Comparison of ENCODE assay signal across 5 worm cellular contexts in the genomic region with DNA sequence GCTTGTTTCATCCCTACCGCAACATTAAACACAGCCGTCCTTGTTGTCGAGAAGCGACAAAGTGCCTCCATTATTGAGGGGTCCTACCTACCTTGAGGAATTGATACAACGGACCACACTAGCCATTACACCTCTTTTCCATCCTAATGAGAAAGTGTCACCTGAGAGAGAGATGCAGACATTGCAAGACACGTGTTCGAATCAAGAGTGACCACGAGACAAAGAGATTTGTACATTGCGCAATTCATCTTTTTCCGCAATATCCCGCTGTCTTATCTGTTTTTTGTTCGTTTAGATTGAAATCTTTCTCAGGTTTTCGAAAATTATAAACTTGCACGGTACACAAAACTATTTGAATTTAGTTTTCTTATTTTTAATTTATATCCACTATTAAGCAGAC.
TF ChIP-seq lines count a peak whose summit lies in the region.

No protein-coding gene starts in this region.

TF ChIP-seq in whole organism, L1 larva, 84 proteins besides CTCF, POLR2A, EP300 and RAD21 (continued from another document and continues in another):
- peak; percentile 73 for TF ChIP-seq nhr-20 (tag; optimal IDR thresholded peaks at IDR 0.05; lab: Kevin White, UChicago)
- no peak for TF ChIP-seq pqm-1 (tag; optimal IDR thresholded peaks at IDR 0.05; lab: Kevin White, UChicago)
- TF ChIP-seq dsc-1 (tag; optimal IDR thresholded peaks at IDR 0.05; lab: Kevin White, UChicago) = no peak
- TF ChIP-seq vab-15 (tag; optimal IDR thresholded peaks at IDR 0.05; lab: Kevin White, UChicago) = no peak
- TF ChIP-seq Y116A8C.19 (tag; optimal IDR thresholded peaks at IDR 0.05; lab: Kevin White, UChicago; ENCODE audit: borderline replicate concordance) = no peak
- TF ChIP-seq blmp-1 (tag; optimal IDR thresholded peaks at IDR 0.05; lab: Kevin White, UChicago) = peak; percentile 80
- no peak for TF ChIP-seq pag-3 (tag; optimal IDR thresholded peaks at IDR 0.05; lab: Kevin White, UChicago; ENCODE audit: borderline replicate concordance, insufficient read depth)
- TF ChIP-seq unc-86 (tag; optimal IDR thresholded peaks at IDR 0.05; lab: Kevin White, UChicago) = no peak
- TF ChIP-seq aha-1 (tag; optimal IDR thresholded peaks at IDR 0.05; lab: Kevin White, UChicago) = no peak
- no peak for TF ChIP-seq sox-4 (tag; optimal IDR thresholded peaks at IDR 0.05; lab: Kevin White, UChicago)
- no peak for TF ChIP-seq alr-1 (tag; optimal IDR thresholded peaks at IDR 0.05; lab: Kevin White, UChicago; ENCODE audit: borderline replicate concordance)
- TF ChIP-seq lin-39 (tag; optimal IDR thresholded peaks at IDR 0.05; lab: Kevin White, UChicago) = peak; percentile 47
- TF ChIP-seq nhr-77 (tag; optimal IDR thresholded peaks at IDR 0.05; lab: Kevin White, UChicago) = no peak
- TF ChIP-seq egl-13 (tag; optimal IDR thresholded peaks at IDR 0.05; lab: Kevin White, UChicago) = no peak
- TF ChIP-seq ama-1 (optimal IDR thresholded peaks at IDR 0.05; lab: Kevin White, UChicago) = no peak
- no peak for TF ChIP-seq pax-3 (tag; optimal IDR thresholded peaks at IDR 0.05; lab: Kevin White, UChicago)
- peak; percentile 45 for TF ChIP-seq lir-3 (tag; optimal IDR thresholded peaks at IDR 0.05; lab: Kevin White, UChicago; ENCODE audit: poor library complexity)
- no peak for TF ChIP-seq isw-1 (GFP tag; IDR thresholded peaks at IDR 0.05; lab: Robert Waterston, UW)
- no peak for TF ChIP-seq nhr-12 (tag; optimal IDR thresholded peaks at IDR 0.05; lab: Kevin White, UChicago)
- TF ChIP-seq mef-2 (tag; optimal IDR thresholded peaks at IDR 0.05; lab: Kevin White, UChicago) = no peak
- no peak for TF ChIP-seq ztf-11 (tag; optimal IDR thresholded peaks at IDR 0.05; lab: Kevin White, UChicago)
- TF ChIP-seq swsn-7 (tag; optimal IDR thresholded peaks at IDR 0.05; lab: Kevin White, UChicago) = peak; percentile 19
- no peak for TF ChIP-seq grh-1 (GFP tag; IDR thresholded peaks at IDR 0.05; lab: Robert Waterston, UW)
- TF ChIP-seq nhr-84 (tag; optimal IDR thresholded peaks at IDR 0.05; lab: Kevin White, UChicago) = no peak
- TF ChIP-seq ets-5 (GFP tag; IDR thresholded peaks at IDR 0.05; lab: Robert Waterston, UW) = no peak
- no peak for TF ChIP-seq ztf-4 (tag; optimal IDR thresholded peaks at IDR 0.05; lab: Kevin White, UChicago)

TF ChIP-seq in whole organism, L2 larva, 48 proteins besides CTCF, POLR2A, EP300 and RAD21 (continued from another document and continues in another):
- peak; percentile 48 for TF ChIP-seq F13H6.1 (tag; optimal IDR thresholded peaks at IDR 0.05; lab: Kevin White, UChicago)
- peak; percentile 93 for TF ChIP-seq nhr-129 (tag; optimal IDR thresholded peaks at IDR 0.05; lab: Kevin White, UChicago)
- no peak for TF ChIP-seq unc-55 (GFP tag; optimal IDR thresholded peaks at IDR 0.05; lab: Kevin White, UChicago)
- TF ChIP-seq ZK546.5 (tag; optimal IDR thresholded peaks at IDR 0.05; lab: Kevin White, UChicago) = no peak
- TF ChIP-seq unc-39 (tag; optimal IDR thresholded peaks at IDR 0.05; lab: Kevin White, UChicago) = no peak
- peak; percentile 57 for TF ChIP-seq sem-4 (tag; optimal IDR thresholded peaks at IDR 0.05; lab: Kevin White, UChicago)
- no peak for TF ChIP-seq ama-1 (optimal IDR thresholded peaks at IDR 0.05; lab: Kevin White, UChicago)
- peak; percentile 34 for TF ChIP-seq nhr-6 (tag; optimal IDR thresholded peaks at IDR 0.05; lab: Kevin White, UChicago)
- no peak for TF ChIP-seq nhr-12 (tag; optimal IDR thresholded peaks at IDR 0.05; lab: Kevin White, UChicago)
- TF ChIP-seq lin-13 (GFP tag; optimal IDR thresholded peaks at IDR 0.05; lab: Kevin White, UChicago) = no peak
- no peak for TF ChIP-seq nhr-11 (tag; optimal IDR thresholded peaks at IDR 0.05; lab: Kevin White, UChicago)
- peak; percentile 57 to 68 for TF ChIP-seq mdl-1 (tag; optimal IDR thresholded peaks at IDR 0.05; lab: Kevin White, UChicago)
- peak; percentile 12 for TF ChIP-seq fos-1 (tag; optimal IDR thresholded peaks at IDR 0.05; lab: Kevin White, UChicago)
- TF ChIP-seq nhr-237 (tag; optimal IDR thresholded peaks at IDR 0.05; lab: Kevin White, UChicago) = no peak
- peak in 1 of 2 experiments; percentile 44 for TF ChIP-seq lsy-2 (tag; optimal IDR thresholded peaks at IDR 0.05; lab: Kevin White, UChicago)
- TF ChIP-seq elt-1 (tag; optimal IDR thresholded peaks at IDR 0.05; lab: Kevin White, UChicago) = peak; percentile 38
- no peak for TF ChIP-seq snpc-4 (tag; optimal IDR thresholded peaks at IDR 0.05; lab: Kevin White, UChicago)
- TF ChIP-seq mab-5 (tag; optimal IDR thresholded peaks at IDR 0.05; lab: Kevin White, UChicago) = no peak
- TF ChIP-seq crh-2 (tag; optimal IDR thresholded peaks at IDR 0.05; lab: Kevin White, UChicago) = peak; percentile 17
- no peak for TF ChIP-seq lin-39 (tag; optimal IDR thresholded peaks at IDR 0.05; lab: Kevin White, UChicago)
- TF ChIP-seq nhr-10 (tag; optimal IDR thresholded peaks at IDR 0.05; lab: Kevin White, UChicago) = no peak
- no peak for TF ChIP-seq ceh-82 (tag; optimal IDR thresholded peaks at IDR 0.05; lab: Kevin White, UChicago)
- TF ChIP-seq skn-1 (tag; optimal IDR thresholded peaks at IDR 0.05; lab: Kevin White, UChicago) = no peak
- no peak for TF ChIP-seq lin-11 (tag; optimal IDR thresholded peaks at IDR 0.05; lab: Kevin White, UChicago)
- no peak for TF ChIP-seq aly-2 (tag; optimal IDR thresholded peaks at IDR 0.05; lab: Kevin White, UChicago)
- TF ChIP-seq egl-27 (tag; optimal IDR thresholded peaks at IDR 0.05; lab: Kevin White, UChicago) = no peak
- no peak for TF ChIP-seq Y55F3AM.14 (GFP tag; optimal IDR thresholded peaks at IDR 0.05; lab: Kevin White, UChicago)

TF ChIP-seq in whole organism, L3 larva, 47 proteins besides CTCF, POLR2A, EP300 and RAD21 (continued from another document):
- TF ChIP-seq nhr-25 (tag; optimal IDR thresholded peaks at IDR 0.05; lab: Kevin White, UChicago) (peak; percentile 15), nfya-1 (tag; optimal IDR thresholded peaks at IDR 0.05; lab: Kevin White, UChicago; ENCODE audit: insufficient read depth) (peak; percentile 44), egl-5 (tag; optimal IDR thresholded peaks at IDR 0.05; lab: Kevin White, UChicago) (peak; percentile 32)

TF ChIP-seq in whole organism, late embryonic, 69 proteins besides CTCF, POLR2A, EP300 and RAD21 (continued from another document):
- TF ChIP-seq pag-3 (tag; optimal IDR thresholded peaks at IDR 0.05; lab: Kevin White, UChicago; ENCODE audit: borderline replicate concordance) (no peak), hlh-30 (tag; optimal IDR thresholded peaks at IDR 0.05; lab: Kevin White, UChicago; ENCODE audit: insufficient read depth) (peak; percentile 92), hlh-15 (tag; optimal IDR thresholded peaks at IDR 0.05; lab: Kevin White, UChicago) (no peak), tbx-2 (tag; optimal IDR thresholded peaks at IDR 0.05; lab: Kevin White, UChicago) (peak; percentile 54), ceh-6 (GFP tag; optimal IDR thresholded peaks at IDR 0.05; lab: Kevin White, UChicago) (no peak), nfya-1 (tag; optimal IDR thresholded peaks at IDR 0.05; lab: Kevin White, UChicago) (peak; percentile 29), eyg-1 (tag; optimal IDR thresholded peaks at IDR 0.05; lab: Kevin White, UChicago) (no peak), elt-2 (tag; optimal IDR thresholded peaks at IDR 0.05; lab: Kevin White, UChicago) (peak; percentile 34)

TF ChIP-seq in whole organism, mixed stage, embryonic, 35 proteins besides CTCF, POLR2A, EP300 and RAD21 (continued from another document):
- TF ChIP-seq lsy-2 (tag; optimal IDR thresholded peaks at IDR 0.05; lab: Kevin White, UChicago) (peak; percentile 2), ceh-43 (GFP tag; optimal IDR thresholded peaks at IDR 0.05; lab: Kevin White, UChicago) (no peak), pha-4 (tag; optimal IDR thresholded peaks at IDR 0.05; lab: Kevin White, UChicago) (no peak), sem-2 (GFP tag; optimal IDR thresholded peaks at IDR 0.05; lab: Kevin White, UChicago) (no peak), snpc-4 (tag; optimal IDR thresholded peaks at IDR 0.05; lab: Kevin White, UChicago) (no peak), ham-2 (GFP tag; optimal IDR thresholded peaks at IDR 0.05; lab: Kevin White, UChicago) (peak; percentile 33), nhr-76 (tag; optimal IDR thresholded peaks at IDR 0.05; lab: Kevin White, UChicago) (no peak), bed-3 (GFP tag; optimal IDR thresholded peaks at IDR 0.05; lab: Kevin White, UChicago) (no peak), nhr-237 (tag; optimal IDR thresholded peaks at IDR 0.05; lab: Kevin White, UChicago) (no peak), mep-1 (tag; optimal IDR thresholded peaks at IDR 0.05; lab: Kevin White, UChicago) (no peak), elt-3 (tag; optimal IDR thresholded peaks at IDR 0.05; lab: Kevin White, UChicago) (no peak), nhr-12 (tag; optimal IDR thresholded peaks at IDR 0.05; lab: Kevin White, UChicago) (no peak), lin-13 (tag; optimal IDR thresholded peaks at IDR 0.05; lab: Kevin White, UChicago) (no peak), unc-120 (tag; optimal IDR thresholded peaks at IDR 0.05; lab: Kevin White, UChicago; ENCODE audit: poor library complexity, severe bottlenecking) (peak; percentile 70), ztf-11 (tag; optimal IDR thresholded peaks at IDR 0.05; lab: Kevin White, UChicago) (no peak), sptf-1 (tag; optimal IDR thresholded peaks at IDR 0.05; lab: Kevin White, UChicago) (no peak), mls-2 (tag; optimal IDR thresholded peaks at IDR 0.05; lab: Kevin White, UChicago) (peak; percentile 27), M03D4.4 (tag; optimal IDR thresholded peaks at IDR 0.05; lab: Kevin White, UChicago) (no peak)
